Fruit fly (Drosophila melanogaster): Measurements from ENCODE around the gene CG43630.

dm6 chr3R:12722392-12722914, 46.4 kb upstream of the CG43630 start, which contains the start of gene Men:
- TF ChIP-seq CG8478 (optimal IDR thresholded peaks at IDR 0.05): no peak
- TF ChIP-seq usp (GFP tag; optimal IDR thresholded peaks at IDR 0.05): no peak
- TF ChIP-seq pan (optimal IDR thresholded peaks at IDR 0.05): no peak
- TF ChIP-seq psq (optimal IDR thresholded peaks at IDR 0.05): no peak

Measured in whole organism.